Fruit fly (Drosophila melanogaster): ENCODE measurements around the gene RpS27A.

The RpS27A gene

DNA sequence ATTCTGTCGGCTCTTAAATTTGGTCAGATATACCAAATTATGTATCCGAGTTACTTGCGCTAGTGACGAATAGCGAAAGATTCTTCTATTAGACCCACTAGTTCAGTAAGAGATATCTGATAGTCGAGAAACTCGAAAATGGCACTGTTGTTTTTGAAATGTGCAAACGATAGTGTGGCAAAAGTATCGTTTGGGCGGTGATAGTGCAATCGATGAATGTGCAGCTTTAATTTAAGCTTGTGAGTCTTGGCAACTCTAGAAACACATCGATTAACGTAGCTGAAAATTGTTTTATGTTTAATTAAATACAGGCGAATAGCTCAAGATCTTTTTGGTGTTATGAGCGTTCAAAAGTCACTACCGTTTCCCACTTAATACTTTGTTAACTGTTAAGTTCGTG lies 29.2 kb downstream of the RpS27A start, which contains the start of gene STUB1 (continued):
- TF ChIP-seq amos (GFP tag; IDR thresholded peaks at IDR 0.05; ENCODE audit: partially characterized antibody) = peak; percentile 98; the same call in 1 of the 2 replicates
- TF ChIP-seq CG7839 (tag; optimal IDR thresholded peaks at IDR 0.05) = no peak
- TF ChIP-seq CG11456 (GFP tag; IDR thresholded peaks at IDR 0.05) = no peak
- TF ChIP-seq Spps (tag; optimal IDR thresholded peaks at IDR 0.05) = no peak
- TF ChIP-seq pum (GFP tag; optimal IDR thresholded peaks at IDR 0.05) = peak; percentile 8
- TF ChIP-seq wdn (GFP tag; IDR thresholded peaks at IDR 0.05) = no peak
- TF ChIP-seq CG2712 (tag; optimal IDR thresholded peaks at IDR 0.05) = no peak
- TF ChIP-seq CG2678 (tag; optimal IDR thresholded peaks at IDR 0.05) = no peak
- no peak for TF ChIP-seq br (optimal IDR thresholded peaks at IDR 0.05)
- peak; percentile 7 for TF ChIP-seq Sin3A (optimal IDR thresholded peaks at IDR 0.05)
- TF ChIP-seq Awh (GFP tag; IDR thresholded peaks at IDR 0.05) = no peak
- TF ChIP-seq Jarid2 (GFP tag; optimal IDR thresholded peaks at IDR 0.05) = no peak
- peak; percentile 26 for TF ChIP-seq Fer1 (GFP tag; optimal IDR thresholded peaks at IDR 0.05)
- TF ChIP-seq CG14860 (GFP tag; IDR thresholded peaks at IDR 0.05; ENCODE audit: partially characterized antibody) = peak; percentile 99
- peak; percentile 52 for TF ChIP-seq CG13624 (GFP tag; optimal IDR thresholded peaks at IDR 0.05)
- no peak for TF ChIP-seq al (GFP tag; IDR thresholded peaks at IDR 0.05)
- TF ChIP-seq CG11398 (GFP tag; optimal IDR thresholded peaks at IDR 0.05) = no peak
- TF ChIP-seq bbx (GFP tag; IDR thresholded peaks at IDR 0.05; ENCODE audit: partially characterized antibody) = peak; percentile 99
- no peak for TF ChIP-seq CG18011 (GFP tag; optimal IDR thresholded peaks at IDR 0.05)
- TF ChIP-seq CG7745 (tag; optimal IDR thresholded peaks at IDR 0.05) = no peak
- TF ChIP-seq CG7271 (tag; optimal IDR thresholded peaks at IDR 0.05) = no peak
- no peak for TF ChIP-seq dysf (GFP tag; IDR thresholded peaks at IDR 0.05)
- peak; percentile 8 for TF ChIP-seq Dad (GFP tag; optimal IDR thresholded peaks at IDR 0.05)
- no peak for TF ChIP-seq danr (GFP tag; IDR thresholded peaks at IDR 0.05)
- TF ChIP-seq crol (GFP tag; IDR thresholded peaks at IDR 0.05) = no peak
- no peak for TF ChIP-seq Drgx (GFP tag; IDR thresholded peaks at IDR 0.05)
- no peak for TF ChIP-seq caup (GFP tag; optimal IDR thresholded peaks at IDR 0.05; ENCODE audit: severe bottlenecking)
- no peak for TF ChIP-seq CG30403 (GFP tag; optimal IDR thresholded peaks at IDR 0.05)
- no peak for TF ChIP-seq pnt (GFP tag; optimal IDR thresholded peaks at IDR 0.05)
- TF ChIP-seq CG5953 (GFP tag; IDR thresholded peaks at IDR 0.05) = no peak
- peak; percentile 99 for TF ChIP-seq hb (GFP tag; IDR thresholded peaks at IDR 0.05; ENCODE audit: partially characterized antibody)
- TF ChIP-seq CG15514 (GFP tag; optimal IDR thresholded peaks at IDR 0.05) = peak; percentile 67
- TF ChIP-seq Rx (GFP tag; IDR thresholded peaks at IDR 0.05) = no peak
- TF ChIP-seq tin (GFP tag; optimal IDR thresholded peaks at IDR 0.05) = no peak
- no peak for TF ChIP-seq CG18764 (GFP tag; optimal IDR thresholded peaks at IDR 0.05)
- no peak for TF ChIP-seq Usf (GFP tag; optimal IDR thresholded peaks at IDR 0.05)
- TF ChIP-seq grn (GFP tag; optimal IDR thresholded peaks at IDR 0.05) = no peak
- peak; percentile 94 for TF ChIP-seq Dref (GFP tag; IDR thresholded peaks at IDR 0.05)
- no peak for TF ChIP-seq toy (GFP tag; IDR thresholded peaks at IDR 0.05)
- TF ChIP-seq Lhr (GFP tag; optimal IDR thresholded peaks at IDR 0.05) = no peak
- peak; percentile 98 for TF ChIP-seq vnd (GFP tag; IDR thresholded peaks at IDR 0.05; ENCODE audit: partially characterized antibody)
- peak; percentile 52 for TF ChIP-seq B-H2 (GFP tag; optimal IDR thresholded peaks at IDR 0.05)
- no peak for TF ChIP-seq CG1024 (GFP tag; IDR thresholded peaks at IDR 0.05)
- TF ChIP-seq onecut (GFP tag; IDR thresholded peaks at IDR 0.05) = peak; percentile 51
- no peak for TF ChIP-seq nau (GFP tag; optimal IDR thresholded peaks at IDR 0.05)
- no peak for TF ChIP-seq CG8924 (tag; optimal IDR thresholded peaks at IDR 0.05)
- no peak for TF ChIP-seq CG1602 (GFP tag; optimal IDR thresholded peaks at IDR 0.05)
- TF ChIP-seq da (GFP tag; optimal IDR thresholded peaks at IDR 0.05) = no peak
- TF ChIP-seq Sox100B (GFP tag; optimal IDR thresholded peaks at IDR 0.05) = no peak
- no peak for TF ChIP-seq shn (GFP tag; optimal IDR thresholded peaks at IDR 0.05)
- TF ChIP-seq CG33213 (GFP tag; optimal IDR thresholded peaks at IDR 0.05) = no peak
- TF ChIP-seq gce (GFP tag; IDR thresholded peaks at IDR 0.05) = no peak
